Worm (Caenorhabditis elegans) whole organism, L2 larva: ENCODE data around the gene tbc-19.

ENCODE experiments used
- C34F6.9 ChIP-seq: fragments of 150-350 bp; optimal IDR thresholded peaks from 2 replicates; lab custom pipeline; 2014; ENCODE audit warnings: missing biosample characterization, missing genetic modification characterization
- F13H6.1 ChIP-seq: sonication (generic microtip); optimal IDR thresholded peaks from 2 replicates; lab custom pipeline; 2016; ENCODE audit warnings: missing genetic modification characterization, missing compliant biosample characterization
- R02D3.7 ChIP-seq: fragments of 150-350 bp; optimal IDR thresholded peaks from 2 replicates; lab custom pipeline; 2014; ENCODE audit warnings: missing biosample characterization, missing genetic modification characterization
- Y55F3AM.14 ChIP-seq: fragments of 200-800 bp; sonication (Bioruptor generic); optimal IDR thresholded peaks from 2 replicates; lab custom pipeline; 2018; ENCODE audit warnings: mild to moderate bottlenecking, missing genetic modification characterization, missing compliant biosample characterization
- ama-1 ChIP-seq: fragments of 150-350 bp; optimal IDR thresholded peaks from 2 replicates; lab custom pipeline; 2018; ENCODE audit warnings: inconsistent platforms
- ceh-16 ChIP-seq: fragments of 150-350 bp; optimal IDR thresholded peaks from 2 replicates; lab custom pipeline; 2014; ENCODE audit warnings: missing biosample characterization, missing genetic modification characterization
- ceh-82 ChIP-seq: fragments of 150-350 bp; optimal IDR thresholded peaks from 2 replicates; lab custom pipeline; 2014; ENCODE audit warnings: missing biosample characterization, missing genetic modification characterization
- dmd-4 ChIP-seq: sonication (generic microtip); optimal IDR thresholded peaks from 2 replicates; lab custom pipeline; 2017; ENCODE audit warnings: missing biosample characterization, missing genetic modification characterization
- elt-1 ChIP-seq: fragments of 150-350 bp; optimal IDR thresholded peaks from 2 replicates; lab custom pipeline; 2014; ENCODE audit warnings: missing biosample characterization, missing genetic modification characterization
- fos-1 ChIP-seq: fragments of 150-350 bp; optimal IDR thresholded peaks from 2 replicates; lab custom pipeline; 2014; ENCODE audit warnings: missing biosample characterization, missing genetic modification characterization
- lin-11 ChIP-seq: fragments of 150-350 bp; sonication (generic microtip); optimal IDR thresholded peaks from 2 replicates; lab custom pipeline; 2014; ENCODE audit warnings: missing biosample characterization, missing genetic modification characterization, inconsistent platforms, mixed read lengths
- lin-13 ChIP-seq: fragments of 150-350 bp; optimal IDR thresholded peaks from 2 replicates; lab custom pipeline; 2014; ENCODE audit warnings: missing biosample characterization, missing genetic modification reagents, missing genetic modification characterization
- mab-5 ChIP-seq: fragments of 150-350 bp; optimal IDR thresholded peaks from 2 replicates; lab custom pipeline; 2014; ENCODE audit warnings: missing biosample characterization, missing genetic modification characterization
- nhr-11 ChIP-seq: fragments of 150-350 bp; optimal IDR thresholded peaks from 2 replicates; lab custom pipeline; 2014; ENCODE audit warnings: missing biosample characterization, missing genetic modification characterization
- nhr-12 ChIP-seq: fragments of 150-350 bp; optimal IDR thresholded peaks from 2 replicates; lab custom pipeline; 2014; ENCODE audit warnings: missing biosample characterization, missing genetic modification characterization
- nhr-129 ChIP-seq: fragments of 150-350 bp; optimal IDR thresholded peaks from 2 replicates; lab custom pipeline; 2014; ENCODE audit warnings: missing biosample characterization, missing genetic modification characterization
- nhr-21 ChIP-seq: fragments of 150-350 bp; optimal IDR thresholded peaks from 2 replicates; lab custom pipeline; 2014; ENCODE audit warnings: missing biosample characterization, missing genetic modification characterization
- nhr-23 ChIP-seq: fragments of 150-350 bp; optimal IDR thresholded peaks from 2 replicates; lab custom pipeline; 2014; ENCODE audit warnings: missing biosample characterization, missing genetic modification reagents, missing genetic modification characterization
- nhr-237 ChIP-seq: fragments of 150-350 bp; optimal IDR thresholded peaks from 2 replicates; lab custom pipeline; 2014; ENCODE audit warnings: missing biosample characterization, missing genetic modification characterization
- nhr-25 ChIP-seq: fragments of 150-350 bp; sonication (generic microtip); optimal IDR thresholded peaks from 3 replicates; lab custom pipeline; 2014; ENCODE audit warnings: missing biosample characterization, missing genetic modification characterization
- nhr-77 ChIP-seq: fragments of 150-350 bp; optimal IDR thresholded peaks from 2 replicates; lab custom pipeline; 2014; ENCODE audit warnings: missing biosample characterization, missing genetic modification characterization
- peb-1 ChIP-seq: fragments of 150-350 bp; optimal IDR thresholded peaks from 2 replicates; lab custom pipeline; 2014; ENCODE audit warnings: missing biosample characterization, missing genetic modification characterization
- sem-4 ChIP-seq: fragments of 150-350 bp; optimal IDR thresholded peaks from 2 replicates; lab custom pipeline; 2014; ENCODE audit warnings: missing biosample characterization, missing genetic modification reagents, missing genetic modification characterization
- skn-1 ChIP-seq: sonication (generic microtip); optimal IDR thresholded peaks from 2 replicates; lab custom pipeline; 2017; ENCODE audit warnings: missing biosample characterization, missing genetic modification characterization
- sma-9 ChIP-seq, 2 experiments: fragments of 150-350 bp in 1 of 2; sonication (generic microtip) in 1 of 2; optimal IDR thresholded peaks; 2 replicates each; lab custom pipeline; 2014 to 2016; ENCODE audit warnings: missing genetic modification characterization in 2 of 2, mild to moderate bottlenecking in 1 of 2, missing biosample characterization in 1 of 2, missing compliant biosample characterization in 1 of 2, missing genetic modification reagents in 1 of 2, moderate library complexity in 1 of 2
- snpc-4 ChIP-seq: fragments of 150-350 bp; optimal IDR thresholded peaks from 2 replicates; lab custom pipeline; 2014; ENCODE audit warnings: missing biosample characterization, missing genetic modification characterization
- unc-39 ChIP-seq: fragments of 150-350 bp; optimal IDR thresholded peaks from 2 replicates; lab custom pipeline; 2014; ENCODE audit warnings: missing biosample characterization, missing genetic modification characterization
- unc-62 ChIP-seq: fragments of 150-350 bp; optimal IDR thresholded peaks from 2 replicates; lab custom pipeline; 2014; ENCODE audit warnings: missing biosample characterization, missing genetic modification reagents, missing genetic modification characterization
- zag-1 ChIP-seq: fragments of 150-350 bp; optimal IDR thresholded peaks from 2 replicates; lab custom pipeline; 2014; ENCODE audit warnings: missing biosample characterization, missing genetic modification characterization
- ztf-1 ChIP-seq: fragments of 200-800 bp; sonication (Bioruptor generic); conservative IDR thresholded peaks from 2 replicates; pipeline ENCODE4 v1.3.6; 2022; ENCODE audit warnings: missing genetic modification characterization, missing compliant biosample characterization
- ztf-11 ChIP-seq: sonication (generic microtip); optimal IDR thresholded peaks from 2 replicates; lab custom pipeline; 2017; ENCODE audit warnings: missing biosample characterization, missing genetic modification characterization

Gene tbc-19

ce11 chrX:13968292-13968691 lies 44.0 kb downstream of the tbc-19 start, which contains the start of gene pqn-39:
pqn-39 (minus strand) TSS chrX:13968676.
- TF ChIP-seq elt-1 (no peak), ztf-11 (tag; lab: Kevin White, UChicago) (no peak), sem-4 (tag; lab: Kevin White, UChicago) (no peak), nhr-25 (tag; lab: Kevin White, UChicago) (no peak), nhr-23 (tag; lab: Kevin White, UChicago) (no peak), snpc-4 (no peak), lin-11 (tag; lab: Kevin White, UChicago) (no peak), skn-1 (tag; lab: Kevin White, UChicago) (no peak), R02D3.7 (no peak), lin-13 (GFP tag; lab: Kevin White, UChicago) (no peak), ceh-82 (tag; lab: Kevin White, UChicago) (no peak), nhr-12 (no peak), unc-39 (tag; lab: Kevin White, UChicago) (no peak), mab-5 (tag; lab: Kevin White, UChicago) (no peak), fos-1 (tag; lab: Kevin White, UChicago) (no peak), dmd-4 (tag; lab: Kevin White, UChicago) (no peak)

ce11 chrX:13963203-13963602 lies 49.1 kb downstream of the tbc-19 start, which contains the start of gene F48F7.3:
F48F7.3 (plus strand) TSS chrX:13963503.
- TF ChIP-seq nhr-25 (tag; lab: Kevin White, UChicago) (no peak), mab-5 (tag; lab: Kevin White, UChicago) (no peak), ceh-16 (tag; lab: Kevin White, UChicago) (no peak), unc-62 (GFP tag; lab: Kevin White, UChicago) (no peak), lin-11 (tag; lab: Kevin White, UChicago) (no peak), ztf-1 (GFP tag; lab: Robert Waterston, UW) (no peak), Y55F3AM.14 (no peak), peb-1 (tag; lab: Kevin White, UChicago) (no peak)

ce11 chrX:13959849-13960248 lies 52.5 kb downstream of the tbc-19 start, which contains the start of gene syx-2:
syx-2 (plus strand) TSS chrX:13960149.
- TF ChIP-seq sma-9 (GFP tag; optimal IDR thresholded peaks at IDR 0.05; lab: Kevin White, UChicago) (no peak), sma-9 (tag; optimal IDR thresholded peaks at IDR 0.05; lab: Kevin White, UChicago) (no peak), nhr-21 (tag; lab: Kevin White, UChicago) (no peak), F13H6.1 (tag; lab: Kevin White, UChicago) (no peak), sem-4 (tag; lab: Kevin White, UChicago) (no peak), nhr-237 (tag; lab: Kevin White, UChicago) (no peak), nhr-77 (tag; lab: Kevin White, UChicago) (no peak), C34F6.9 (tag; lab: Kevin White, UChicago) (no peak)

- TF ChIP-seq nhr-21 (tag; lab: Kevin White, UChicago) (no peak), ama-1 (lab: Kevin White, UChicago) (no peak), unc-62 (GFP tag; lab: Kevin White, UChicago) (no peak), fos-1 (tag; lab: Kevin White, UChicago) (peak; percentile 70), sem-4 (tag; lab: Kevin White, UChicago) (no peak), nhr-11 (tag; lab: Kevin White, UChicago) (no peak), nhr-77 (tag; lab: Kevin White, UChicago) (no peak), snpc-4 (no peak)
Measured at ce11 chrX:13959383-13959782, 52.9 kb downstream of the tbc-19 start.

- TF ChIP-seq F13H6.1 (tag; lab: Kevin White, UChicago) (peak; percentile 56), skn-1 (tag; lab: Kevin White, UChicago) (no peak), zag-1 (tag; lab: Kevin White, UChicago) (no peak), nhr-129 (tag; lab: Kevin White, UChicago) (peak; percentile 9)
Measured at ce11 chrX:13958451-13958850, 53.9 kb downstream of the tbc-19 start.
